Fruit fly (Drosophila melanogaster): Measurements from ENCODE around the gene CG15739.

Gene CG15739

dm6 chrX:11920959-11921358 lies 47.8 kb downstream of the CG15739 start (continued):
- TF ChIP-seq sima (GFP tag; optimal IDR thresholded peaks at IDR 0.05) (no peak), caup (GFP tag; optimal IDR thresholded peaks at IDR 0.05; ENCODE audit: severe bottlenecking) (peak; percentile 85), CG18619 (GFP tag; optimal IDR thresholded peaks at IDR 0.05) (peak; percentile 84), CG10321 (GFP tag; IDR thresholded peaks at IDR 0.05) (no peak), ssp (GFP tag; IDR thresholded peaks at IDR 0.05) (peak; percentile 82), Fer2 (tag; optimal IDR thresholded peaks at IDR 0.05) (peak; percentile 78), CG17829 (tag; optimal IDR thresholded peaks at IDR 0.05) (peak; percentile 93), kah (GFP tag; optimal IDR thresholded peaks at IDR 0.05) (peak; percentile 82), Jarid2 (GFP tag; optimal IDR thresholded peaks at IDR 0.05) (peak; percentile 58), Trl (optimal IDR thresholded peaks at IDR 0.05) (peak; percentile 33 to 64), Trl (GFP tag; optimal IDR thresholded peaks at IDR 0.05) (peak; percentile 69), Bdp1 (GFP tag; optimal IDR thresholded peaks at IDR 0.05) (peak; percentile 25), Myb (GFP tag; optimal IDR thresholded peaks at IDR 0.05) (peak; percentile 32), CG1832 (GFP tag; optimal IDR thresholded peaks at IDR 0.05) (no peak), CG14710 (tag; optimal IDR thresholded peaks at IDR 0.05) (peak; percentile 89), croc (GFP tag; conservative IDR thresholded peaks at IDR 0.05) (peak; percentile 87), CG3281 (GFP tag; optimal IDR thresholded peaks at IDR 0.05) (peak; percentile 90), ken (GFP tag; IDR thresholded peaks at IDR 0.05) (peak; percentile 79; the same call in 2 of the 3 replicates), sim (GFP tag; IDR thresholded peaks at IDR 0.05) (peak; percentile 61; the same call in 1 of the 2 replicates), danr (GFP tag; IDR thresholded peaks at IDR 0.05) (peak; percentile 88), yki (optimal IDR thresholded peaks at IDR 0.05) (no peak), CG32532 (GFP tag; IDR thresholded peaks at IDR 0.05) (peak; percentile 92), Stat92E (GFP tag; optimal IDR thresholded peaks at IDR 0.05) (peak in 1 of 3 experiments; percentile 45), Asciz (GFP tag; optimal IDR thresholded peaks at IDR 0.05) (peak; percentile 89), gsb (GFP tag; IDR thresholded peaks at IDR 0.05) (peak; percentile 72), Awh (GFP tag; IDR thresholded peaks at IDR 0.05) (peak; percentile 83), CG17385 (GFP tag; optimal IDR thresholded peaks at IDR 0.05) (peak; percentile 88), MBD-R2 (GFP tag; IDR thresholded peaks at IDR 0.05) (peak; percentile 28; the same call in 1 of the 2 replicates), CG7928 (GFP tag; optimal IDR thresholded peaks at IDR 0.05) (peak; percentile 63), CG2678 (tag; optimal IDR thresholded peaks at IDR 0.05) (peak; percentile 97), nerfin-1 (tag; optimal IDR thresholded peaks at IDR 0.05) (peak; percentile 90), tna (GFP tag; IDR thresholded peaks at IDR 0.05; ENCODE audit: partially characterized antibody) (no peak), Deaf1 (tag; optimal IDR thresholded peaks at IDR 0.05) (peak; percentile 72), CG9727 (GFP tag; optimal IDR thresholded peaks at IDR 0.05) (peak; percentile 83), CG13296 (GFP tag; optimal IDR thresholded peaks at IDR 0.05) (peak; percentile 88), CG16815 (GFP tag; optimal IDR thresholded peaks at IDR 0.05) (peak; percentile 65), zen2 (GFP tag; IDR thresholded peaks at IDR 0.05; ENCODE audit: partially characterized antibody) (no peak), NK7.1 (GFP tag; optimal IDR thresholded peaks at IDR 0.05) (peak; percentile 60), psq (GFP tag; optimal IDR thresholded peaks at IDR 0.05) (peak; percentile 34), CG2889 (GFP tag; IDR thresholded peaks at IDR 0.05) (0 out of 3 replicates have a peak, but pooled peaks have one; percentile 50), Hand (GFP tag; optimal IDR thresholded peaks at IDR 0.05) (peak; percentile 70), pzg (GFP tag; optimal IDR thresholded peaks at IDR 0.05) (no peak), CG12104 (GFP tag; optimal IDR thresholded peaks at IDR 0.05) (peak; percentile 75), CG1529 (GFP tag; optimal IDR thresholded peaks at IDR 0.05) (peak; percentile 84), ATbp (GFP tag; optimal IDR thresholded peaks at IDR 0.05) (peak; percentile 85), ci (GFP tag; IDR thresholded peaks at IDR 0.05) (peak; percentile 90), jumu (GFP tag; optimal IDR thresholded peaks at IDR 0.05) (peak; percentile 46), CG7372 (GFP tag; IDR thresholded peaks at IDR 0.05) (peak; percentile 88), h (optimal IDR thresholded peaks at IDR 0.05) (no peak), kay (GFP tag; optimal IDR thresholded peaks at IDR 0.05) (peak; percentile 59), slbo (GFP tag; IDR thresholded peaks at IDR 0.05) (peak; percentile 81), p53 (GFP tag; optimal IDR thresholded peaks at IDR 0.05) (no peak)

Data from whole organism, embryonic.